Fruit fly (Drosophila melanogaster) whole organism, pupa: Measurements from ENCODE around the gene stas.

Experiments
- CG15710 ChIP-seq: fragments of 200-800 bp; sonication (Bioruptor generic); optimal IDR thresholded peaks from 2 replicates; lab custom pipeline; 2018; ENCODE audit warnings: missing biosample characterization, mild to moderate bottlenecking, missing genetic modification characterization, moderate library complexity
- CG17806 ChIP-seq: fragments of 200-800 bp; sonication (Bioruptor generic); optimal IDR thresholded peaks from 2 replicates; lab custom pipeline; 2018; ENCODE audit warnings: missing biosample characterization, mild to moderate bottlenecking, missing genetic modification characterization, moderate library complexity
- CG32121 ChIP-seq: fragments of 200-800 bp; sonication (Bioruptor generic); IDR thresholded peaks from 2 replicates; pipeline ENCODE4 v1.3.6; 2022; ENCODE audit warnings: missing biosample characterization, missing genetic modification characterization
- CG4496 ChIP-seq: fragments of 200-800 bp; sonication (Bioruptor generic); IDR thresholded peaks from 3 replicates; pipeline ENCODE4 v1.3.6; 2022; ENCODE audit warnings: missing biosample characterization, missing genetic modification characterization
- CG8159 ChIP-seq: fragments of 200-800 bp; sonication (Bioruptor generic); optimal IDR thresholded peaks from 3 replicates; lab custom pipeline; 2018; ENCODE audit warnings: missing biosample characterization, mild to moderate bottlenecking, missing genetic modification characterization, moderate library complexity
- CG9948 ChIP-seq: fragments of 200-800 bp; sonication (Bioruptor generic); optimal IDR thresholded peaks from 2 replicates; lab custom pipeline; 2018; ENCODE audit warnings: missing biosample characterization, mild to moderate bottlenecking, missing genetic modification characterization, moderate library complexity
- D1 ChIP-seq: fragments of 200-800 bp; sonication (Bioruptor generic); optimal IDR thresholded peaks from 2 replicates; lab custom pipeline; 2018; ENCODE audit warnings: missing biosample characterization, mild to moderate bottlenecking, missing genetic modification characterization, moderate library complexity
- EcR ChIP-seq: fragments of 200-800 bp; sonication (Bioruptor generic); optimal IDR thresholded peaks from 3 replicates; lab custom pipeline; 2019; ENCODE audit warnings: missing biosample characterization, missing genetic modification characterization, mild to moderate bottlenecking, moderate library complexity, missing genetic modification reagents
- Ets98B ChIP-seq: fragments of 200-800 bp; sonication (Bioruptor generic); IDR thresholded peaks from 2 replicates; pipeline ENCODE4 v1.3.6; 2022; ENCODE audit warnings: missing biosample characterization, missing genetic modification characterization
- Pif1A ChIP-seq: fragments of 200-800 bp; sonication (Bioruptor generic); optimal IDR thresholded peaks from 3 replicates; lab custom pipeline; 2016; ENCODE audit warnings: missing biosample characterization, missing genetic modification characterization
- Pif1B ChIP-seq: fragments of 200-800 bp; sonication (Bioruptor generic); optimal IDR thresholded peaks from 3 replicates; lab custom pipeline; 2016; ENCODE audit warnings: missing biosample characterization, missing genetic modification characterization
- fd96Ca ChIP-seq: fragments of 200-800 bp; sonication (Bioruptor generic); IDR thresholded peaks from 3 replicates; pipeline ENCODE4 v1.3.6; 2022; ENCODE audit warnings: missing biosample characterization, missing genetic modification characterization
- rn ChIP-seq: fragments of 200-800 bp; sonication (Bioruptor generic); IDR thresholded peaks from 2 replicates; pipeline ENCODE4 v1.3.6; 2022; ENCODE audit warnings: missing biosample characterization, missing genetic modification characterization

dm6 chrX:17624223-17624982, 3.3 kb downstream of the stas start:
- no peak for TF ChIP-seq CG8159 (tag; lab: Kevin White, UChicago)
- peak; percentile 11 for TF ChIP-seq CG15710 (tag; lab: Kevin White, UChicago)
- TF ChIP-seq CG32121 (GFP tag; lab: Robert Waterston, UW) = no peak; the same call in 1 of the 2 replicates
- TF ChIP-seq fd96Ca = peak; percentile 34; the same call in 1 of the 3 replicates
- TF ChIP-seq CG17806 (tag; lab: Kevin White, UChicago) = no peak
- TF ChIP-seq Ets98B (GFP tag; lab: Robert Waterston, UW) = no peak
- TF ChIP-seq rn (GFP tag; lab: Robert Waterston, UW) = no peak
- no peak for TF ChIP-seq Pif1A (GFP tag; lab: Kevin White, UChicago)
- no peak for TF ChIP-seq Pif1B
- no peak for TF ChIP-seq CG9948
- peak; percentile 49 for TF ChIP-seq EcR (GFP tag; lab: Kevin White, UChicago)
- no peak for TF ChIP-seq D1 (tag; lab: Kevin White, UChicago)
- 0 out of 3 replicates have a peak, but pooled peaks have one; percentile 22 for TF ChIP-seq CG4496 (GFP tag; lab: Robert Waterston, UW)
